Worm (Caenorhabditis elegans): ENCODE measurements around the gene K02E7.4.
"Not testable (repeated sequence)": the region's sequence is repeated elsewhere in the genome, so short reads cannot be mapped to it uniquely, and the experiment has no call there.

Gene K02E7.4

DNA sequence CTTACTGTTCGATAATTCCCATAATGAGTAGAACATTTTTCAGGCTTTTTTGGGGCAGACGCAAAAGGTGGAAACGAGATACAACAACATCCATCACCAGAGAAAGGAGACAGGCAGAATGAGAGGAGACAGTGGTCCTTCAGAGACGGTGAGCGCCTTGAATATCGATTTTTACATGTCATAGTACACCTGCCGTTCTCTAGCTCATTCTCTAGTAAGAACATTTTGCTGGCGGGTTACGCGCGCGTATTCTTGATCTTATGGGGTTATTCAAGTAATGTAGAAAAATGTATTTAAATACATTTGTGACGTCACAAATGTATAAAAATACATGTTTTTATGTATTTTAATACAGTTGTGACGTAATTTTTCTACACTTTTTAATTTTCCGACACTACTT, 28.3 kb upstream of the K02E7.4 start, which contains the start of gene fbxb-45:
TSS of gene fbxb-45 (minus strand) at position 101 of the 400 bp plus-strand sequence.
- peak; percentile 84 for TF ChIP-seq zip-8 (tag; optimal IDR thresholded peaks at IDR 0.05)

- TF ChIP-seq nhr-28 (tag; optimal IDR thresholded peaks at IDR 0.05) (no peak), cnd-1 (tag; optimal IDR thresholded peaks at IDR 0.05) (no peak)
Measured at ce11 chrII:1045692-1046091, 26.5 kb upstream of the K02E7.4 start, which contains the start of gene str-148. Gene str-148, plus strand, starts transcription at chrII:1045992.

DNA sequence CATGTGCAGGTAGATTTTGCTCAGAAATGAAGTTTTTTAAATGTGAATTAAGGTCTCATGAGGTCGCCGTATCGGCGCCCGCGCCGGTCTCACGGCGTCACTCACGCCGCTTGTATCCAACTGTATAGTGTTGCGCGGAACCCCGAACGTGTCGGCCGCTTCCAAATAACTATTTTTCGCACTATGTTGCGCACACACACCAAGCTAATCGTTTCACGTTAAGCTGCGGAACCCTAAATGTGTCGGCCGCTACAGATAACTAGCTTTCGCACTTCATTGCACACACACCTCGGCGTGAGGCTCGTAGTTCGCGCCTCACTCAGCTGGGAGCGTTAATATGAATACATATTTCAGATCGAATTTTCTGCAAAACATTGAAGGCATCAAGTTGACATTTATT, 25.3 kb upstream of the K02E7.4 start:
- TF ChIP-seq flh-1 (GFP tag; optimal IDR thresholded peaks at IDR 0.05) (no peak), nhr-12 (tag; optimal IDR thresholded peaks at IDR 0.05) (no peak)

DNA sequence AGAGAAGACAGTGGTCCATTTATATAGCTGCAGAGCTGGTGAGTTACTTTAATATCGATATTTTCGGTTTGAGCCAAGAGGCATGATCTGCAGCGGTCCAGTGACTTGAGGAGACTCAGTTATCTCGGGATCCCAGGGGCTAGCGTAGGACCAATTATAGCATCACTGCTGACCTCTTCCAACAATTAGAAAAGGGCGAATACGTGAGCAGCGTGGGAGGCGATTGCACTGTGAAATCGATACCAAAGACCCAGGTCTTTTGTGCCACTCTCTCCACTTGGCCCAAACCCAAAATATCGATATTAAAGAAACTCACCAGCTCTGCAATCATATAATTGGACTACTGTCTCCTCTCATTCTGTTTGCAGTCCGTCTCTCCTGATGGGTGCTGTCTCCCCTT, 22.4 kb upstream of the K02E7.4 start, which contains the start of gene fbxb-40:
TSS of gene fbxb-40 (minus strand) at position 101 of the 400 bp plus-strand sequence.
- TF ChIP-seq ceh-83 (GFP tag; optimal IDR thresholded peaks at IDR 0.05): no peak

ce11 chrII:1054724-1055123, 17.5 kb upstream of the K02E7.4 start, which contains the start of gene K02E7.7:
Gene K02E7.7, plus strand, starts transcription at chrII:1055024.
- not testable (repeated sequence) for TF ChIP-seq lin-32 (GFP tag; optimal IDR thresholded peaks at IDR 0.05); elt-1 (tag; optimal IDR thresholded peaks at IDR 0.05; ENCODE audit: borderline replicate concordance, insufficient read depth); lsy-2 (tag; optimal IDR thresholded peaks at IDR 0.05)

DNA sequence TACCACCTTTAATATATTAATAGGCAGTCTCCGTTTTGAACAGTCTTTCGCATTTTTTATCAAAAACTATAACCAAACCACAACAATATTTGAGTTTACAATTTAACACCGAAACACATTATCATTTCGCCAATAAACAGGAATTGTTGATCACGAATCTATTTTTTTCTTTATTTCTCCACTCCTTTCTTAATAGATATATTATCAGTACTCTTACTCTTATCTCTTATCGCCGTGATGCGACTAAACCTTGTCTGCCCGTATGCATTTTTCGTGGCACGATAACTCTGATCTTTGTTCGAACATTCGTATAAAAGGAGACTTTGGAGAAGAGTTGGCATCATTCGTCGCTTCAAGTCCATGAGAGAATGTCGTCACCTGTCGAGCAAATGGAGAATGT, 15.4 kb upstream of the K02E7.4 start:
- TF ChIP-seq unc-39 (tag; optimal IDR thresholded peaks at IDR 0.05) (no peak), cnd-1 (tag; optimal IDR thresholded peaks at IDR 0.05) (no peak), lsy-2 (tag; optimal IDR thresholded peaks at IDR 0.05) (no peak), unc-62 (GFP tag; optimal IDR thresholded peaks at IDR 0.05) (no peak), snpc-4 (tag; optimal IDR thresholded peaks at IDR 0.05) (no peak), nhr-237 (tag; optimal IDR thresholded peaks at IDR 0.05) (no peak), elt-1 (tag; optimal IDR thresholded peaks at IDR 0.05; ENCODE audit: borderline replicate concordance, insufficient read depth) (no peak), sem-2 (GFP tag; optimal IDR thresholded peaks at IDR 0.05) (no peak), ceh-83 (GFP tag; optimal IDR thresholded peaks at IDR 0.05) (no peak), pha-4 (tag; optimal IDR thresholded peaks at IDR 0.05) (no peak), ceh-43 (GFP tag; optimal IDR thresholded peaks at IDR 0.05) (no peak), nhr-12 (tag; optimal IDR thresholded peaks at IDR 0.05) (no peak)

DNA sequence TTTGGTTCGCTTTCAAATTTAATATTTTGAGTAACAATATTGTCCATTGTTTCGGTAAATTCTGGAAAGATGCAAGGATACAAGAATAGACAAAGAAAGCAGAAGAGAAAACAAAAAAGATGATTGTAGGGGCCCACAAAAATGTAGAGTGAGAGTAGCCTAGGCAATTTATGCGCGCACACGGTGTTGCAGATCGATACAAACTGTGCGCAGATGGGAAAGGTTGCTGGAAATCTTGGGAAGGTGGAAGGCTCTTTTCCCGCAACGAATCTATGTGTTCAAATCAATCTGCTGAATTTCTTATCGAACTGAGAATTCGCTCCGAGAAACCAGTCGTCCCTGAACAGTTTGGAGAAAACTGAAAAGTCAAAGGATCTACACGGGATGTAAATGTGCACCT, 11.5 kb upstream of the K02E7.4 start, which contains the start of gene btb-10:
TSS of gene btb-10 (minus strand) at position 101 of the 400 bp plus-strand sequence.
- not testable (repeated sequence) for TF ChIP-seq lin-13, mab-5, nhr-2 (tag; optimal IDR thresholded peaks at IDR 0.05)

- no peak for TF ChIP-seq cnd-1 (tag; optimal IDR thresholded peaks at IDR 0.05)
- TF ChIP-seq ztf-11 (tag; optimal IDR thresholded peaks at IDR 0.05): no peak
- no peak for TF ChIP-seq hlh-1 (tag; optimal IDR thresholded peaks at IDR 0.05)
- TF ChIP-seq M03D4.4 (tag; optimal IDR thresholded peaks at IDR 0.05): no peak
- TF ChIP-seq ces-1 (GFP tag; optimal IDR thresholded peaks at IDR 0.05): no peak
- TF ChIP-seq mab-5 (tag; optimal IDR thresholded peaks at IDR 0.05): no peak
- no peak for TF ChIP-seq lsy-2 (tag; optimal IDR thresholded peaks at IDR 0.05)
- TF ChIP-seq elt-3 (tag; optimal IDR thresholded peaks at IDR 0.05): no peak
Measured at ce11 chrII:1063926-1064325, 8.3 kb upstream of the K02E7.4 start.

- TF ChIP-seq unc-39 (tag; optimal IDR thresholded peaks at IDR 0.05) (no peak), nhr-28 (tag; optimal IDR thresholded peaks at IDR 0.05) (no peak), hlh-1 (tag; optimal IDR thresholded peaks at IDR 0.05) (no peak), snpc-4 (tag; optimal IDR thresholded peaks at IDR 0.05) (no peak)
Measured at ce11 chrII:1066907-1067306, 5.3 kb upstream of the K02E7.4 start, which contains the start of gene K02E7.10. Gene K02E7.10, minus strand, starts transcription at chrII:1067007.
